Worm (Caenorhabditis elegans): ENCODE measurements around the gene mrck-1.

DNA sequence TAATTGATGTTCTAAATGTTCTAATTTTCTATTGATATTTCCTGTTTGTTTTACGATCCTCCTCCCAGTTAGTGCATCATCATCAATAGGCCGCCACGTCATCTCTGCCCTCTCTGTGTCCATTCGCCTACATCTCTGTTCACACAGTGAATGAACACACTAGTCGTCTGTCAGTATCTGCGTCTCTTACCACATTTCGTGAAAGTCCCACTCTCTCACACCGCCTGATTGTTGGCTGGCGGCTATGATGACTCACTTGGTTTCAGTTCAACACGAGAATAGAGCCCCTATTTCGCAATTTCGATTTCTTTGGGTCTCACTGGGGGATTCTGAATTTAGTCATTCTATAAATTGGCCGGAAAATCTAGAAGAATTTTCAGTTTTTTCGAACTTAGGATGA, 53.2 kb downstream of the mrck-1 start:
- TF ChIP-seq tbx-8 (GFP tag; optimal IDR thresholded peaks at IDR 0.05) (no peak), unc-39 (tag; optimal IDR thresholded peaks at IDR 0.05) (no peak), elt-1 (tag; optimal IDR thresholded peaks at IDR 0.05; ENCODE audit: borderline replicate concordance, insufficient read depth) (no peak), nhr-12 (tag; optimal IDR thresholded peaks at IDR 0.05) (no peak)
